Fruit fly (Drosophila melanogaster): ENCODE results near the gene CG8534.

Gene CG8534

dm6 chr3R:9800644-9801330 lies 11.8 kb upstream of the CG8534 start, which contains the start of the genes CG9467 and CG8526 (continued):
- TF ChIP-seq pan (optimal IDR thresholded peaks at IDR 0.05) (no peak), pan (GFP tag; optimal IDR thresholded peaks at IDR 0.05 in 1 of 2, IDR thresholded peaks at IDR 0.05 in 1 of 2) (peak in 1 of 2 experiments; percentile 34), bigmax (GFP tag; optimal IDR thresholded peaks at IDR 0.05) (no peak), h (optimal IDR thresholded peaks at IDR 0.05) (no peak), CG13287 (GFP tag; IDR thresholded peaks at IDR 0.05; ENCODE audit: partially characterized antibody) (peak; percentile 84), Vsx1 (GFP tag; optimal IDR thresholded peaks at IDR 0.05) (no peak), Xrp1 (GFP tag; IDR thresholded peaks at IDR 0.05) (peak; percentile 53; the same call in 1 of the 2 replicates), CG7963 (GFP tag; IDR thresholded peaks at IDR 0.05; ENCODE audit: partially characterized antibody) (peak; percentile 49; the same call in 2 of the 3 replicates), CG15011 (GFP tag; optimal IDR thresholded peaks at IDR 0.05) (no peak), CG2678 (tag; optimal IDR thresholded peaks at IDR 0.05) (no peak), CG17568 (GFP tag; optimal IDR thresholded peaks at IDR 0.05) (no peak), CG7839 (tag; optimal IDR thresholded peaks at IDR 0.05) (no peak), CG17912 (GFP tag; optimal IDR thresholded peaks at IDR 0.05) (no peak), CG14710 (tag; optimal IDR thresholded peaks at IDR 0.05) (peak; percentile 90), trem (tag; optimal IDR thresholded peaks at IDR 0.05) (peak; percentile 79), cas (GFP tag; IDR thresholded peaks at IDR 0.05) (no peak), ase (GFP tag; IDR thresholded peaks at IDR 0.05) (0 out of 3 replicates have a peak, but pooled peaks have one; percentile 51), disco-r (GFP tag; optimal IDR thresholded peaks at IDR 0.05) (no peak), CG9876 (GFP tag; optimal IDR thresholded peaks at IDR 0.05) (no peak), ATbp (GFP tag; optimal IDR thresholded peaks at IDR 0.05) (no peak), Blimp-1 (GFP tag; optimal IDR thresholded peaks at IDR 0.05) (no peak), HLH4C (GFP tag; IDR thresholded peaks at IDR 0.05; ENCODE audit: partially characterized antibody) (peak; percentile 71), Atf3 (GFP tag; optimal IDR thresholded peaks at IDR 0.05) (no peak), CG7786 (GFP tag; optimal IDR thresholded peaks at IDR 0.05) (no peak), CG15601 (tag; optimal IDR thresholded peaks at IDR 0.05) (peak; percentile 65), sim (GFP tag; IDR thresholded peaks at IDR 0.05) (no peak), CG10979 (tag; optimal IDR thresholded peaks at IDR 0.05) (peak; percentile 38), HLH54F (GFP tag; optimal IDR thresholded peaks at IDR 0.05) (peak; percentile 30), hth (optimal IDR thresholded peaks at IDR 0.05) (no peak), so (GFP tag; IDR thresholded peaks at IDR 0.05) (no peak), Meics (GFP tag; optimal IDR thresholded peaks at IDR 0.05) (peak; percentile 55), CG2120 (GFP tag; optimal IDR thresholded peaks at IDR 0.05) (peak; percentile 74), CG31365 (tag; optimal IDR thresholded peaks at IDR 0.05) (no peak), Bgb (GFP tag; IDR thresholded peaks at IDR 0.05; ENCODE audit: partially characterized antibody) (peak; percentile 51; the same call in 1 of the 2 replicates), Hsf (GFP tag; optimal IDR thresholded peaks at IDR 0.05) (peak; percentile 60), ham (GFP tag; IDR thresholded peaks at IDR 0.05) (no peak), CG7745 (tag; optimal IDR thresholded peaks at IDR 0.05) (no peak), NC2α (GFP tag; optimal IDR thresholded peaks at IDR 0.05) (no peak), Six4 (GFP tag; optimal IDR thresholded peaks at IDR 0.05) (peak; percentile 35), CG8281 (tag; optimal IDR thresholded peaks at IDR 0.05) (no peak), CG2712 (tag; optimal IDR thresholded peaks at IDR 0.05) (peak; percentile 80), CG33557 (GFP tag; optimal IDR thresholded peaks at IDR 0.05) (peak; percentile 47), BtbVII (GFP tag; optimal IDR thresholded peaks at IDR 0.05) (no peak), CG14441 (GFP tag; IDR thresholded peaks at IDR 0.05) (peak; percentile 58), Oaz (GFP tag; IDR thresholded peaks at IDR 0.05) (no peak), tna (GFP tag; IDR thresholded peaks at IDR 0.05; ENCODE audit: partially characterized antibody) (no peak; the same call in 1 of the 2 replicates), NC2β (GFP tag; optimal IDR thresholded peaks at IDR 0.05) (no peak), CG12942 (GFP tag; optimal IDR thresholded peaks at IDR 0.05) (peak; percentile 69), CG12155 (GFP tag; optimal IDR thresholded peaks at IDR 0.05) (peak; percentile 59), CG14014 (GFP tag; IDR thresholded peaks at IDR 0.05) (0 out of 2 replicates have a peak, but pooled peaks have one; percentile 38)

All from whole organism, embryonic.